Worm (Caenorhabditis elegans): Measurements from ENCODE around the gene chca-1.

DNA sequence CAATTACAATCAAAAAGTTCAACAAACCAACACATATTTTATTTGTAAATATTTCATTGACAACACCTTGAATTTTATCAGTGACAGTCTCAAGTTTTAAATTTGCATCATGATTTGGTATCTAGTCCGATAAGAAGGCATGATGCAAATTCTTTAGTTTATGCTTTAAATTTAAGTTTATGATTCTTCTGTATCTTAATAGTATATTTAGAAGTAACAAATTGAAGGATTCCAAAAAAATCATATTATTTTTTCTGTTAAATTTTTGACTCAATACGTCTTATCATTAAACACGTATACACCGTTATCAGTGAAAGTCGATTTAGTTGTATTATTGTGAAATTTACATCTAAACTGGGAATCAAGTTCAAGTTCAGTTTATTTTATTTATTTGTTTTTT is at the start of gene chca-1:
- TF ChIP-seq nhr-12 (tag; optimal IDR thresholded peaks at IDR 0.05) (no peak), mls-2 (tag; optimal IDR thresholded peaks at IDR 0.05) (no peak), lsy-2 (tag; optimal IDR thresholded peaks at IDR 0.05) (no peak), mep-1 (tag; optimal IDR thresholded peaks at IDR 0.05) (no peak)
